Worm (Caenorhabditis elegans): ENCODE measurements around the gene pdi-2.

The pdi-2 gene

ce11 chrX:4544543-4544942 is 20.6 kb downstream of the pdi-2 start, which contains the start of gene C07A12.2:
TSS of gene C07A12.2 (plus strand) at chrX:4544843.
- TF ChIP-seq pha-4 (tag; optimal IDR thresholded peaks at IDR 0.05) (no peak), drap-1 (GFP tag; optimal IDR thresholded peaks at IDR 0.05) (no peak), nhr-12 (tag; optimal IDR thresholded peaks at IDR 0.05) (no peak), blmp-1 (tag; optimal IDR thresholded peaks at IDR 0.05) (no peak), cnd-1 (tag; optimal IDR thresholded peaks at IDR 0.05) (no peak), tbx-8 (GFP tag; optimal IDR thresholded peaks at IDR 0.05) (no peak), unc-62 (GFP tag; optimal IDR thresholded peaks at IDR 0.05) (no peak), unc-39 (tag; optimal IDR thresholded peaks at IDR 0.05) (no peak), hlh-1 (tag; optimal IDR thresholded peaks at IDR 0.05) (no peak), bed-3 (GFP tag; optimal IDR thresholded peaks at IDR 0.05) (no peak), sem-2 (GFP tag; optimal IDR thresholded peaks at IDR 0.05) (no peak), lin-32 (GFP tag; optimal IDR thresholded peaks at IDR 0.05) (no peak)

- no peak for TF ChIP-seq tbx-8 (GFP tag; optimal IDR thresholded peaks at IDR 0.05)
- TF ChIP-seq elt-1 (tag; optimal IDR thresholded peaks at IDR 0.05; ENCODE audit: borderline replicate concordance, insufficient read depth), result peak; percentile 50
- TF ChIP-seq nhr-237 (tag; optimal IDR thresholded peaks at IDR 0.05), result no peak
- no peak for TF ChIP-seq drap-1 (GFP tag; optimal IDR thresholded peaks at IDR 0.05)
- no peak for TF ChIP-seq ceh-43 (GFP tag; optimal IDR thresholded peaks at IDR 0.05)
- TF ChIP-seq pha-4 (tag; optimal IDR thresholded peaks at IDR 0.05), result no peak
- TF ChIP-seq lsy-2 (tag; optimal IDR thresholded peaks at IDR 0.05), result no peak
- TF ChIP-seq unc-62 (GFP tag; optimal IDR thresholded peaks at IDR 0.05), result no peak
- no peak for TF ChIP-seq lin-32 (GFP tag; optimal IDR thresholded peaks at IDR 0.05)
- TF ChIP-seq mep-1 (tag; optimal IDR thresholded peaks at IDR 0.05), result no peak
- TF ChIP-seq zip-8 (tag; optimal IDR thresholded peaks at IDR 0.05), result no peak
- TF ChIP-seq bed-3 (GFP tag; optimal IDR thresholded peaks at IDR 0.05), result no peak
- peak; percentile 58 for TF ChIP-seq nhr-2 (tag; optimal IDR thresholded peaks at IDR 0.05)
- TF ChIP-seq sptf-1 (tag; optimal IDR thresholded peaks at IDR 0.05), result no peak
- TF ChIP-seq ham-2 (GFP tag; optimal IDR thresholded peaks at IDR 0.05), result peak; percentile 78
- no peak for TF ChIP-seq snpc-4 (tag; optimal IDR thresholded peaks at IDR 0.05)
These were observed 25.0 kb downstream of the pdi-2 start for ce11 chrX:4548929-4549328.

ce11 chrX:4549853-4550596 is 26.1 kb downstream of the pdi-2 start, which contains the start of gene C07A12.18:
TSS of gene C07A12.18 (minus strand) at chrX:4549903.
- TF ChIP-seq ham-2 (GFP tag; optimal IDR thresholded peaks at IDR 0.05) (peak; percentile 11), elt-3 (tag; optimal IDR thresholded peaks at IDR 0.05) (no peak)

- no peak for TF ChIP-seq lin-32 (GFP tag; optimal IDR thresholded peaks at IDR 0.05)
- no peak for TF ChIP-seq mab-5 (tag; optimal IDR thresholded peaks at IDR 0.05)
- no peak for TF ChIP-seq ztf-11 (tag; optimal IDR thresholded peaks at IDR 0.05)
- no peak for TF ChIP-seq ceh-83 (GFP tag; optimal IDR thresholded peaks at IDR 0.05)
- TF ChIP-seq ceh-43 (GFP tag; optimal IDR thresholded peaks at IDR 0.05), result no peak
- TF ChIP-seq elt-1 (tag; optimal IDR thresholded peaks at IDR 0.05; ENCODE audit: borderline replicate concordance, insufficient read depth), result peak; percentile 81
- no peak for TF ChIP-seq mls-2 (tag; optimal IDR thresholded peaks at IDR 0.05)
- no peak for TF ChIP-seq unc-39 (tag; optimal IDR thresholded peaks at IDR 0.05)
- TF ChIP-seq sptf-1 (tag; optimal IDR thresholded peaks at IDR 0.05), result no peak
- TF ChIP-seq nhr-28 (tag; optimal IDR thresholded peaks at IDR 0.05), result no peak
- TF ChIP-seq tbx-8 (GFP tag; optimal IDR thresholded peaks at IDR 0.05), result no peak
- peak; percentile 75 for TF ChIP-seq zip-8 (tag; optimal IDR thresholded peaks at IDR 0.05)
- no peak for TF ChIP-seq unc-120 (tag; optimal IDR thresholded peaks at IDR 0.05; ENCODE audit: poor library complexity, severe bottlenecking)
- no peak for TF ChIP-seq blmp-1 (tag; optimal IDR thresholded peaks at IDR 0.05)
- TF ChIP-seq cnd-1 (tag; optimal IDR thresholded peaks at IDR 0.05), result no peak
- TF ChIP-seq mep-1 (tag; optimal IDR thresholded peaks at IDR 0.05), result no peak
- TF ChIP-seq drap-1 (GFP tag; optimal IDR thresholded peaks at IDR 0.05), result no peak
- TF ChIP-seq nhr-237 (tag; optimal IDR thresholded peaks at IDR 0.05), result no peak
- TF ChIP-seq elt-3 (tag; optimal IDR thresholded peaks at IDR 0.05), result no peak
- TF ChIP-seq nhr-12 (tag; optimal IDR thresholded peaks at IDR 0.05), result no peak
- TF ChIP-seq nhr-2 (tag; optimal IDR thresholded peaks at IDR 0.05), result no peak
- peak; percentile 99 for TF ChIP-seq ham-2 (GFP tag; optimal IDR thresholded peaks at IDR 0.05)
- no peak for TF ChIP-seq nhr-76 (tag; optimal IDR thresholded peaks at IDR 0.05)
- no peak for TF ChIP-seq lin-13 (tag; optimal IDR thresholded peaks at IDR 0.05)
- TF ChIP-seq ceh-39 (tag; optimal IDR thresholded peaks at IDR 0.05), result no peak
These were observed 27.0 kb downstream of the pdi-2 start for ce11 chrX:4550987-4551386.

Measured in whole organism, mixed stage, embryonic.